Fruit fly (Drosophila melanogaster) whole organism, embryonic: ENCODE data around the gene CG12182.
A peak's percentile ranks its signal among the peaks of the same experiment; 100 is the strongest.

Source experiments
- Ada2b ChIP-seq: fragments of 200-800 bp; sonication (Bioruptor generic); IDR thresholded peaks from 2 replicates; pipeline ENCODE4 v1.3.6; 2022; ENCODE audit warnings: missing biosample characterization, missing genetic modification characterization
- Bgb ChIP-seq: fragments of 200-800 bp; sonication (Bioruptor generic); IDR thresholded peaks from 2 replicates; pipeline ENCODE4 v1.3.6; 2022; ENCODE audit warnings: missing biosample characterization, missing genetic modification characterization; ENCODE audit not compliant: partially characterized antibody
- CG10366 ChIP-seq: fragments of 200-800 bp; sonication (Bioruptor generic); IDR thresholded peaks from 2 replicates; pipeline ENCODE4 v1.3.6; 2022; ENCODE audit warnings: missing biosample characterization, missing genetic modification characterization
- CG10462 ChIP-seq: fragments of 200-800 bp; sonication (Bioruptor generic); optimal IDR thresholded peaks from 2 replicates; lab custom pipeline; 2016; ENCODE audit warnings: missing biosample characterization, missing genetic modification characterization
- CG10959 ChIP-seq: fragments of 200-800 bp; sonication (Bioruptor generic); IDR thresholded peaks from 2 replicates; pipeline ENCODE4 v1.3.6; 2022; ENCODE audit warnings: missing biosample characterization, missing genetic modification characterization
- CG12071 ChIP-seq: fragments of 200-800 bp; sonication (Bioruptor generic); optimal IDR thresholded peaks from 3 replicates; lab custom pipeline; 2018; ENCODE audit warnings: missing biosample characterization, mild to moderate bottlenecking, missing genetic modification characterization
- CG15011 ChIP-seq: fragments of 200-800 bp; sonication (Bioruptor generic); optimal IDR thresholded peaks from 3 replicates; lab custom pipeline; 2018; ENCODE audit warnings: missing biosample characterization, mild to moderate bottlenecking, missing genetic modification characterization
- CG16813 ChIP-seq: fragments of 200-800 bp; sonication (Bioruptor generic); IDR thresholded peaks from 3 replicates; pipeline ENCODE4 v1.3.6; 2022; ENCODE audit warnings: missing biosample characterization, missing genetic modification characterization; ENCODE audit not compliant: partially characterized antibody
- CG17361 ChIP-seq: fragments of 200-800 bp; sonication (Bioruptor generic); IDR thresholded peaks from 3 replicates; pipeline ENCODE4 v1.3.6; 2022; ENCODE audit warnings: missing biosample characterization, missing genetic modification characterization
- CG17912 ChIP-seq: fragments of 200-800 bp; sonication (Bioruptor generic); optimal IDR thresholded peaks from 2 replicates; lab custom pipeline; 2018; ENCODE audit warnings: missing biosample characterization, mild to moderate bottlenecking, missing genetic modification characterization
- CG1792 ChIP-seq: fragments of 200-800 bp; sonication (Bioruptor generic); optimal IDR thresholded peaks from 2 replicates; lab custom pipeline; 2016; ENCODE audit warnings: missing biosample characterization, missing genetic modification characterization
- CG2129 ChIP-seq: fragments of 200-800 bp; sonication (Bioruptor generic); IDR thresholded peaks from 2 replicates; pipeline ENCODE4 v1.3.6; 2022; ENCODE audit warnings: missing biosample characterization, missing genetic modification characterization; ENCODE audit not compliant: partially characterized antibody
- CG2202 ChIP-seq: fragments of 200-800 bp; sonication (Bioruptor generic); optimal IDR thresholded peaks from 2 replicates; lab custom pipeline; 2018; ENCODE audit warnings: missing biosample characterization, mild to moderate bottlenecking, missing genetic modification characterization
- CG4404 ChIP-seq: fragments of 200-800 bp; sonication (Bioruptor generic); IDR thresholded peaks from 2 replicates; pipeline ENCODE4 v1.3.6; 2022; ENCODE audit warnings: missing biosample characterization, missing genetic modification characterization
- CG6689 ChIP-seq: fragments of 200-800 bp; sonication (Bioruptor generic); IDR thresholded peaks from 2 replicates; pipeline ENCODE4 v1.3.6; 2022; ENCODE audit warnings: missing biosample characterization, missing genetic modification characterization
- CG6854 ChIP-seq: fragments of 200-800 bp; sonication (Bioruptor generic); optimal IDR thresholded peaks from 3 replicates; lab custom pipeline; 2017; ENCODE audit warnings: missing biosample characterization, mild to moderate bottlenecking, missing genetic modification characterization
- CG7271 ChIP-seq: fragments of 200-800 bp; sonication (Bioruptor generic); optimal IDR thresholded peaks from 2 replicates; lab custom pipeline; 2018; ENCODE audit warnings: missing biosample characterization, mild to moderate bottlenecking, missing genetic modification characterization, moderate library complexity
- CG8359 ChIP-seq: fragments of 200-800 bp; sonication (Bioruptor generic); optimal IDR thresholded peaks from 2 replicates; lab custom pipeline; 2017; ENCODE audit warnings: missing biosample characterization, mild to moderate bottlenecking, missing genetic modification characterization, borderline replicate concordance
- CG9437 ChIP-seq: fragments of 200-800 bp; sonication (Bioruptor generic); optimal IDR thresholded peaks from 2 replicates; lab custom pipeline; 2018; ENCODE audit warnings: missing biosample characterization, mild to moderate bottlenecking, missing genetic modification characterization
- Camta ChIP-seq: fragments of 200-800 bp; sonication (Bioruptor generic); optimal IDR thresholded peaks from 2 replicates; lab custom pipeline; 2016; ENCODE audit warnings: missing biosample characterization, missing genetic modification characterization
- HLHmδ ChIP-seq: fragments of 200-800 bp; sonication (Bioruptor generic); optimal IDR thresholded peaks from 2 replicates; lab custom pipeline; 2018; ENCODE audit warnings: missing biosample characterization, mild to moderate bottlenecking, missing genetic modification characterization, moderate library complexity
- Kr ChIP-seq: fragments of 200-800 bp; sonication (Bioruptor generic); optimal IDR thresholded peaks from 2 replicates; lab custom pipeline; 2017; ENCODE audit warnings: missing biosample characterization, mild to moderate bottlenecking, missing genetic modification characterization
- Max ChIP-seq: fragments of 200-800 bp; sonication (Bioruptor generic); optimal IDR thresholded peaks from 2 replicates; lab custom pipeline; 2016; ENCODE audit warnings: missing biosample characterization, mild to moderate bottlenecking, missing genetic modification characterization
- NK7.1 ChIP-seq: fragments of 200-800 bp; sonication (Bioruptor generic); optimal IDR thresholded peaks from 3 replicates; lab custom pipeline; 2016; ENCODE audit warnings: missing biosample characterization, missing genetic modification characterization
- Oli ChIP-seq: fragments of 200-800 bp; sonication (Bioruptor generic); optimal IDR thresholded peaks from 2 replicates; lab custom pipeline; 2018; ENCODE audit warnings: missing biosample characterization, mild to moderate bottlenecking, missing genetic modification characterization, moderate library complexity
- TFAM ChIP-seq: fragments of 200-800 bp; sonication (Bioruptor generic); optimal IDR thresholded peaks from 2 replicates; lab custom pipeline; 2017; ENCODE audit warnings: missing biosample characterization, missing genetic modification characterization, inconsistent platforms
- Tbp ChIP-seq: fragments of >200 bp; optimal IDR thresholded peaks from 2 replicates; lab custom pipeline; 2018; ENCODE audit warnings: missing biosample characterization, missing genetic modification characterization
- ase ChIP-seq: fragments of 200-800 bp; sonication (Bioruptor generic); IDR thresholded peaks from 3 replicates; pipeline ENCODE4 v1.3.6; 2022; ENCODE audit warnings: missing biosample characterization, missing genetic modification characterization
- ash1 ChIP-seq: fragments of 200-800 bp; sonication (Bioruptor generic); optimal IDR thresholded peaks from 2 replicates; lab custom pipeline; 2018; ENCODE audit warnings: missing biosample characterization, mild to moderate bottlenecking, missing genetic modification characterization
- az2 ChIP-seq: fragments of 200-800 bp; sonication (Bioruptor generic); optimal IDR thresholded peaks from 3 replicates; lab custom pipeline; 2016; ENCODE audit warnings: missing biosample characterization, missing genetic modification characterization
- bsh ChIP-seq, 2 experiments: fragments of 200-800 bp; sonication (Bioruptor generic); optimal IDR thresholded peaks; 2 replicates each; lab custom pipeline; 2017 to 2018; ENCODE audit warnings: mild to moderate bottlenecking in 2 of 2, missing biosample characterization in 2 of 2, missing genetic modification characterization in 2 of 2, moderate library complexity in 1 of 2
- gt ChIP-seq: fragments of 200-800 bp; sonication (Bioruptor generic); IDR thresholded peaks from 2 replicates; pipeline ENCODE4 v1.3.6; 2022; ENCODE audit warnings: missing biosample characterization, missing genetic modification characterization
- ken ChIP-seq: fragments of 200-800 bp; sonication (Bioruptor generic); IDR thresholded peaks from 3 replicates; pipeline ENCODE4 v1.3.6; 2022; ENCODE audit warnings: missing biosample characterization, missing genetic modification characterization
- lbe ChIP-seq: fragments of 200-800 bp; sonication (Bioruptor generic); optimal IDR thresholded peaks from 2 replicates; lab custom pipeline; 2016; ENCODE audit warnings: missing biosample characterization, mild to moderate bottlenecking, missing genetic modification characterization
- mam ChIP-seq: fragments of 200-800 bp; sonication (Bioruptor generic); optimal IDR thresholded peaks from 3 replicates; lab custom pipeline; 2016; ENCODE audit warnings: missing biosample characterization, missing genetic modification characterization
- phol ChIP-seq: fragments of 200-800 bp; sonication (Bioruptor generic); optimal IDR thresholded peaks from 3 replicates; lab custom pipeline; 2018; ENCODE audit warnings: missing biosample characterization, mild to moderate bottlenecking, missing genetic modification characterization, moderate library complexity
- pzg ChIP-seq: fragments of 200-800 bp; sonication (Bioruptor generic); optimal IDR thresholded peaks from 3 replicates; lab custom pipeline; 2018; ENCODE audit warnings: missing biosample characterization, mild to moderate bottlenecking, missing genetic modification characterization, moderate library complexity
- scrt ChIP-seq: fragments of 200-800 bp; sonication (Bioruptor generic); optimal IDR thresholded peaks from 2 replicates; lab custom pipeline; 2018; ENCODE audit warnings: missing biosample characterization, mild to moderate bottlenecking, missing genetic modification characterization, moderate library complexity
- stc ChIP-seq: fragments of 200-800 bp; sonication (Bioruptor generic); IDR thresholded peaks from 2 replicates; pipeline ENCODE4 v1.3.6; 2022; ENCODE audit warnings: missing biosample characterization, missing genetic modification characterization
- sug ChIP-seq: fragments of 200-800 bp; optimal IDR thresholded peaks from 2 replicates; lab custom pipeline; 2019; ENCODE audit warnings: missing biosample characterization, mild to moderate bottlenecking, missing genetic modification characterization, moderate library complexity
- tgo ChIP-seq: fragments of 200-800 bp; sonication (Bioruptor generic); IDR thresholded peaks from 3 replicates; pipeline ENCODE4 v1.3.6; 2022; ENCODE audit warnings: missing biosample characterization, missing genetic modification characterization
- tin ChIP-seq: fragments of 200-800 bp; sonication (Bioruptor generic); optimal IDR thresholded peaks from 3 replicates; lab custom pipeline; 2016; ENCODE audit warnings: missing biosample characterization, missing genetic modification characterization
- trh ChIP-seq: fragments of 200-800 bp; sonication (Bioruptor generic); optimal IDR thresholded peaks from 2 replicates; lab custom pipeline; 2016; ENCODE audit warnings: missing biosample characterization, missing genetic modification characterization
- vfl ChIP-seq: fragments of 200-800 bp; sonication (Bioruptor generic); optimal IDR thresholded peaks from 2 replicates; lab custom pipeline; 2016; ENCODE audit warnings: missing biosample characterization, missing genetic modification characterization
- zf30C ChIP-seq: fragments of 200-800 bp; sonication (Bioruptor generic); optimal IDR thresholded peaks from 3 replicates; lab custom pipeline; 2018; ENCODE audit warnings: missing biosample characterization, mild to moderate bottlenecking, missing genetic modification characterization

Gene CG12182

DNA sequence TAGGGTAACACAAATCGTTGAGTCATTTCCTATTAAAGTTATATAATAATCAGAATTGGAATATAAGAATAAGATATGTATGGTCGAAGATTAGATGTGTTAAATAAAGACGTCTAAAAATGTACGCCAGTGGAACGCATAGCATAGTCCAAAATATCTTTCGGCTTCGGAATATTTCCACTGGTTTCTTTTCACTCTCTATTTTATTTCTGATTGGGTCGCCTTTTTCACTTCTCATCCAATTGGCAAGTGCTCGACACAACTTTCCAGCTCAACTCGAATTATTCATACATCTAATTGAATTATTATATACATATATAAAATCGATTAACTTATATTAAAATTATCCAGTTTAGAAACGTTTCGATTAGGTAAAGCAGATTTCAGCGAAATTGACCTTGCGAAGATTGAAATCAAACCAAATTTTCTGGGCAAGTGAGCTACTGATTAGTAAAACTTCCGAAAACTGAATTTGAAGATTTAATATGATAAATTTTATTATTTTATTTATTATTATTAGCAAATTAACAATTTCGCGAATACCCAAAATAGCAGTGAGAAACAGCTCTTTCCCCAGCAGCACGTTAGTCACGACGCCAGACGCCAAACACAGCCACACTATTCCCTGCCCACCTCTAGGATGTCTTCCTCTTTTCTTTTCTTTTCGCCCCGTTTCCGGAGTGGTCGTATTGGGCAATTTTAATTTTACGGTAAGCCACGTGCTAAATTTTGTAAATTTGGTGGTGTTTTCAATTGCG is 12.4 kb downstream of the CG12182 start, which contains the start of gene RpL8 (continued):
- TF ChIP-seq Kr (GFP tag; lab: Kevin White, UChicago) = peak; percentile 71
- peak; percentile 83 for TF ChIP-seq scrt (GFP tag; lab: Kevin White, UChicago)
- TF ChIP-seq Camta (GFP tag; lab: Kevin White, UChicago) = peak; percentile 68
- peak; percentile 71 for TF ChIP-seq tin (GFP tag; lab: Kevin White, UChicago)
- TF ChIP-seq mam (GFP tag; lab: Kevin White, UChicago) = peak; percentile 61
- peak; percentile 20 for TF ChIP-seq lbe (GFP tag; lab: Kevin White, UChicago)
- TF ChIP-seq sug (tag; lab: Kevin White, UChicago) = peak; percentile 79
- peak; percentile 88 for TF ChIP-seq ken (GFP tag; lab: Robert Waterston, UW)
- TF ChIP-seq Bgb (GFP tag; lab: Robert Waterston, UW) = peak; percentile 62
- peak; percentile 75 for TF ChIP-seq pzg (GFP tag; lab: Kevin White, UChicago)
- peak; percentile 29; the same call in 1 of the 2 replicates for TF ChIP-seq gt (GFP tag; lab: Robert Waterston, UW)
- TF ChIP-seq az2 = peak; percentile 69
- peak; percentile 66; the same call in 2 of the 3 replicates for TF ChIP-seq CG17361 (GFP tag; lab: Robert Waterston, UW)
- peak; percentile 85 for TF ChIP-seq NK7.1 (GFP tag; lab: Kevin White, UChicago)
- peak; percentile 34 for TF ChIP-seq CG4404 (GFP tag; lab: Robert Waterston, UW)
- TF ChIP-seq trh (GFP tag; lab: Kevin White, UChicago) = peak; percentile 66
- peak; percentile 73 for TF ChIP-seq CG2202 (tag; lab: Kevin White, UChicago)
- TF ChIP-seq HLHmδ (GFP tag; lab: Kevin White, UChicago) = peak; percentile 97
- TF ChIP-seq CG10959 (GFP tag; lab: Robert Waterston, UW) = peak; percentile 63
- peak; percentile 78 for TF ChIP-seq CG16813 (GFP tag; lab: Robert Waterston, UW)
- TF ChIP-seq CG10366 (GFP tag; lab: Robert Waterston, UW) = peak; percentile 84
- TF ChIP-seq zf30C (GFP tag; lab: Kevin White, UChicago) = peak; percentile 49
- TF ChIP-seq CG6689 = peak; percentile 62; the same call in 1 of the 2 replicates
- TF ChIP-seq phol = peak; percentile 76
- TF ChIP-seq ash1 (GFP tag; lab: Kevin White, UChicago) = peak; percentile 83
- TF ChIP-seq stc (GFP tag; lab: Robert Waterston, UW) = peak; percentile 77
- peak; percentile 63; the same call in 2 of the 3 replicates for TF ChIP-seq tgo (GFP tag; lab: Robert Waterston, UW)
- TF ChIP-seq Max (GFP tag; lab: Kevin White, UChicago) = peak; percentile 64
- TF ChIP-seq CG9437 = peak; percentile 73
- peak; percentile 90 for TF ChIP-seq CG6854
- peak; percentile 63 for TF ChIP-seq Ada2b (GFP tag; lab: Robert Waterston, UW)
- no peak for TF ChIP-seq Tbp (GFP tag; lab: Kevin White, UChicago)
- TF ChIP-seq Oli (tag; lab: Kevin White, UChicago) = peak; percentile 60
- TF ChIP-seq ase (GFP tag; lab: Robert Waterston, UW) = peak; percentile 87
- TF ChIP-seq CG12071 (GFP tag; lab: Kevin White, UChicago) = peak; percentile 94
- peak; percentile 51 for TF ChIP-seq CG1792 (GFP tag; lab: Kevin White, UChicago)
- peak; percentile 34; the same call in 1 of the 2 replicates for TF ChIP-seq CG2129
- TF ChIP-seq CG7271 (tag; lab: Kevin White, UChicago) = peak; percentile 92
- TF ChIP-seq CG17912 (GFP tag; lab: Kevin White, UChicago) = peak; percentile 95
- TF ChIP-seq TFAM (GFP tag; lab: Kevin White, UChicago) = peak; percentile 30
- TF ChIP-seq CG10462 = peak; percentile 40
- peak; percentile 65 to 67 for TF ChIP-seq bsh (GFP tag; optimal IDR thresholded peaks at IDR 0.05; lab: Kevin White, UChicago)
- TF ChIP-seq CG15011 (GFP tag; lab: Kevin White, UChicago) = peak; percentile 74
- peak; percentile 57 for TF ChIP-seq vfl
- peak; percentile 49 for TF ChIP-seq CG8359 (GFP tag; lab: Kevin White, UChicago)
